Worm (Caenorhabditis elegans): ENCODE results near the gene tyra-3.

tyra-3 gene

DNA sequence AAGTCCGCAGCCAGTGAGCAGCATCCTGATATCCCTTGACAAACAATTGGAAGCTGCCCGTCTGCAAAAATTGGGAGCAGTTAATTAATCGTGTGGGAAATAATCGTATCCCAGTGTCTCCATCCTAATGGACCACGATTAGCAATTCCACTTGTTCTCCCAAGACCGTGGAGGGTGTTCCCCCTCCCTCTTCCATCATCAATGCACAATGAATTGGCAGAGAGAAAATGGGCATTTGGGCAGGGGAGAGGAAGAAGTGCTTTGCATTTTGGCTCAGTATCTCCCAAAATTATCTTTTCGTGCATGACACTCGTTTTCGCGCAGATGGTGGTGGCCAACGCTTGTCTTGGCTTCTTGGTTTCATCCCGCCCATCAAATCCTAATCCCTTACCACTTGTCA lies 30.3 kb downstream of the tyra-3 start:
- TF ChIP-seq him-1 (tag; optimal IDR thresholded peaks at IDR 0.05) (no peak), dao-5 (tag; optimal IDR thresholded peaks at IDR 0.05) (no peak), W03F9.2 (tag; optimal IDR thresholded peaks at IDR 0.05) (no peak)

DNA sequence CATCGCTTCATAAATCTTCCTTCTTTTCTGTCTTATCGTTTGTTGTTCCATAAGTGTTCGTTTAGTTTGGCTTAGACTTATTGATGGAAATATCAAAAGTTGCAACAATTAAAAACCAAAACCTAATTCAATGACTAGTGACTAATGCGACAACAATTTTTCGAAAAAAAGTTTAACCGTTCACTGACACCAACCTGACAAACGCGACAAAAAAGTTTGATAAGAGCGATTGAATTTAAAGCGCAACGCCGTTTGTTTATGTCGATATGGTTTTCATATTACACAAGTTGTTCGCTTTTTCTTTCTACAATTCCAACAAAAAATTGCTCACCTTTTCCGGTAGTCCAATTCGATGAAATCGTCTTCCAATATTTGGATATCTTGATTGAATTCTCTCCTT lies 31.2 kb downstream of the tyra-3 start:
- TF ChIP-seq him-1 (tag; optimal IDR thresholded peaks at IDR 0.05) (no peak), dao-5 (tag; optimal IDR thresholded peaks at IDR 0.05) (no peak), W03F9.2 (tag; optimal IDR thresholded peaks at IDR 0.05) (no peak)

- TF ChIP-seq him-1 (tag; optimal IDR thresholded peaks at IDR 0.05), result no peak
- TF ChIP-seq W03F9.2 (tag; optimal IDR thresholded peaks at IDR 0.05), result no peak
- TF ChIP-seq dao-5 (tag; optimal IDR thresholded peaks at IDR 0.05), result no peak
Observed at ce11 chrX:4981059-4981458, 33.2 kb downstream of the tyra-3 start.

ce11 chrX:4981579-4981978 lies 33.7 kb downstream of the tyra-3 start:
- no peak for TF ChIP-seq dao-5 (tag; optimal IDR thresholded peaks at IDR 0.05)

DNA sequence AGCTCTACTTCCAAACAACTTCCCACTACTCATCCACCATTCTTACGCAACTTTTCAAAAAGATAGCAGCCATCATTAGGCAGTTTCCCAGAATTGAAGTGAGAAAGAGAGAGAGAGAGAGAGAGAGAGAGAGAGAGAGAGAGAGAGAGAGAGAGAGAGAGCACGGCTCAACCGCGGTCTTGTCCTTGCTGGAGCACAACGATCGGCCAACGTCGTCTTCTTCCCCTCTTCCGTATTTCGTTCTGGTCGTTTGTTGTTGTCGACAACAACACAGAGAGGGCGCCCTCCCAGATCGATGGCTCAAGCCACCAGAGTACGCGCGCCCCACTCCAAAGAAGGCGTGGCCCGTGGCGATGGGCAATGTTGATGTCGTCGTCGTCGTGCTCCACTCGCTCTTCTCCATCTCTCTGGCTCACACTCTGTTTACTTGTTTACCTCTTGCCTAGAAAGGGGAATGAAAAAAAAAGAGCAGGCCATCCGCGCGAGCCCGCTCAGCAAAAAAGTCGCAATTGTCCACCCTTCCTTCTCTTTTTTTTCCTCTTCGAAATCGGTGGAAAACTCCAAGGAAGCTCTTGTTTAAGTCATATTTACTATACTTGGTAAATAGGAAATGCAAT lies 34.3 kb downstream of the tyra-3 start:
- TF ChIP-seq dao-5 (tag; optimal IDR thresholded peaks at IDR 0.05) (no peak), him-1 (tag; optimal IDR thresholded peaks at IDR 0.05) (peak; percentile 74), W03F9.2 (tag; optimal IDR thresholded peaks at IDR 0.05) (no peak)

ce11 chrX:4986354-4986753 lies 38.5 kb downstream of the tyra-3 start:
- TF ChIP-seq dao-5 (tag; optimal IDR thresholded peaks at IDR 0.05) (no peak), him-1 (tag; optimal IDR thresholded peaks at IDR 0.05) (no peak), W03F9.2 (tag; optimal IDR thresholded peaks at IDR 0.05) (no peak)

ce11 chrX:4987617-4988016 lies 39.8 kb downstream of the tyra-3 start:
- TF ChIP-seq W03F9.2 (tag; optimal IDR thresholded peaks at IDR 0.05) (no peak), dao-5 (tag; optimal IDR thresholded peaks at IDR 0.05) (no peak), him-1 (tag; optimal IDR thresholded peaks at IDR 0.05) (no peak)

- no peak for TF ChIP-seq dao-5 (tag; optimal IDR thresholded peaks at IDR 0.05)
Observed at ce11 chrX:4992523-4992922, 44.7 kb downstream of the tyra-3 start.

- no peak for TF ChIP-seq W03F9.2 (tag; optimal IDR thresholded peaks at IDR 0.05)
- TF ChIP-seq him-1 (tag; optimal IDR thresholded peaks at IDR 0.05), result no peak
Observed at ce11 chrX:4997548-4998087, 49.8 kb downstream of the tyra-3 start, which contains the start of gene ZC8.6. TSS of gene ZC8.6 (minus strand) at chrX:4997598.

ce11 chrX:4998875-4999274 lies 51.0 kb downstream of the tyra-3 start, which contains the start of gene set-30:
TSS of gene set-30 (plus strand) at chrX:4999270.
- TF ChIP-seq him-1 (tag; optimal IDR thresholded peaks at IDR 0.05) (no peak), dao-5 (tag; optimal IDR thresholded peaks at IDR 0.05) (no peak), W03F9.2 (tag; optimal IDR thresholded peaks at IDR 0.05) (no peak)

ce11 chrX:5004940-5005339 lies 57.1 kb downstream of the tyra-3 start, which contains the start of gene hsd-2:
TSS of gene hsd-2 (plus strand) at chrX:5005240.
- no peak for TF ChIP-seq dao-5 (tag; optimal IDR thresholded peaks at IDR 0.05)
- TF ChIP-seq him-1 (tag; optimal IDR thresholded peaks at IDR 0.05), result no peak
- TF ChIP-seq W03F9.2 (tag; optimal IDR thresholded peaks at IDR 0.05), result no peak
